Fruit fly (Drosophila melanogaster) ovary, adult (tissue): ENCODE measurements around the gene Pde11.

Experiments used
- CG17801 ChIP-seq: fragments of 200-800 bp; optimal IDR thresholded peaks from 2 replicates; lab custom pipeline; 2019; ENCODE audit warnings: missing biosample characterization, mild to moderate bottlenecking, missing genetic modification characterization, moderate library complexity; ENCODE audit not compliant: partially characterized antibody

Pde11 gene

DNA sequence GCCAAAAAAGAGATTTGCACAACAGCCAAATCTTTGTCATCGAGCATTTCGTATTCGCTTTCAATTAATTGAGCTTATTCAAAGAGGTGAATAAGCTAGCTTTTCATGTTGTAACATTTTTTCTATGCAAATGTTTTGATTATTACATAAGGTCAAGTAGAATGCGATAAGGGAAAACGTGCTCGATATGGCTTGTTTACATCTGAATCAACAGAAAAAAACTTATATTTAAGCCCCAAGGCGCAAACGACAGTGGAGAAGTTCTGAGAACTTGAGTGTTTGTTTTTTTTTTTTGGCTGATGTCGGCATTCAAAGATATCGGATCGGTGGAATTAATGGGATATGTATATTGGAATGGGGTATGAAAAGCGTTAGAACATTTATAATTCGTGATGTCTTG, 107.2 kb downstream of the Pde11 start:
- TF ChIP-seq CG17801 (GFP tag; lab: Kevin White, UChicago) = no peak

DNA sequence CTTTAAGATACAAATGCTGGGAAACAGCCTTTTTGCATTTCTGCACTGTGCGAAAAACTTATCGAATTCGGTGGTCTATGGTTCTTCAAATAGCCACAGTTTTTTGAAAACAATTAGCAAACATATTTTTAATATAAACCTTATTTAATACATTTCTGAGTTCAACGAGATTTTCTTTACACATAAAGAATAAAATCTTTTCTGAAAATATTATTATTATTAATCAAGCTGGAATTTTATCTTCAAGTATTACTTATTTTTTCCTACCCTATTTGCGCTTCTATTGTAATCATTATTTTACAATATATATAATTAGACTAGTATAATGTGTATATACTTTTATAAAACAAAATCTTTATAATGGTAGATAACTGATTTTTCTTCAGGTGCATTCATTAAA, 108.0 kb downstream of the Pde11 start:
- TF ChIP-seq CG17801 (GFP tag; lab: Kevin White, UChicago) = no peak
